Worm (Caenorhabditis elegans): ENCODE results near the gene zip-2.

Gene zip-2

ce11 chrIII:793595-793994 lies 39.2 kb upstream of the zip-2 start, which contains the start of gene snt-2 (continued):
- peak; percentile 52 for TF ChIP-seq F49E8.2 (tag; optimal IDR thresholded peaks at IDR 0.05; ENCODE audit: insufficient read depth)
- TF ChIP-seq ccch-3 (GFP tag; optimal IDR thresholded peaks at IDR 0.05) = no peak
- TF ChIP-seq snpc-1.3 (tag; optimal IDR thresholded peaks at IDR 0.05; ENCODE audit: insufficient read depth) = peak; percentile 69
- TF ChIP-seq ekl-4 (GFP tag; IDR thresholded peaks at IDR 0.05) = no peak
- no peak for TF ChIP-seq nhr-90 (tag; optimal IDR thresholded peaks at IDR 0.05)
- peak in 1 of 3 experiments; percentile 55 for TF ChIP-seq lin-35 (GFP tag; optimal IDR thresholded peaks at IDR 0.05)
- 0 out of 2 replicates have a peak, but pooled peaks have one; percentile 36 for TF ChIP-seq nfyb-1 (GFP tag; IDR thresholded peaks at IDR 0.05)
- no peak for TF ChIP-seq pha-4 (tag; optimal IDR thresholded peaks at IDR 0.05)
- no peak for TF ChIP-seq tbx-9 (tag; optimal IDR thresholded peaks at IDR 0.05; ENCODE audit: borderline replicate concordance)
- TF ChIP-seq K11D2.4 (GFP tag; IDR thresholded peaks at IDR 0.05) = no peak
- TF ChIP-seq Y56A3A.18 (GFP tag; IDR thresholded peaks at IDR 0.05) = no peak
- no peak for TF ChIP-seq mel-28 (tag; optimal IDR thresholded peaks at IDR 0.05; ENCODE audit: borderline replicate concordance)
- no peak for TF ChIP-seq rpc-1 (optimal IDR thresholded peaks at IDR 0.05)
- no peak for TF ChIP-seq rpc-1 (tag; optimal IDR thresholded peaks at IDR 0.05)
- TF ChIP-seq Y53G8AR.9 (GFP tag; conservative IDR thresholded peaks at IDR 0.05) = no peak
- no peak for TF ChIP-seq ztf-25 (GFP tag; IDR thresholded peaks at IDR 0.05)
- TF ChIP-seq ets-4 (GFP tag; optimal IDR thresholded peaks at IDR 0.05) = no peak
- TF ChIP-seq nhr-27 (tag; optimal IDR thresholded peaks at IDR 0.05) = no peak
- TF ChIP-seq T26A5.8 (tag; optimal IDR thresholded peaks at IDR 0.05) = no peak
- TF ChIP-seq mcd-1 (GFP tag; IDR thresholded peaks at IDR 0.05) = peak; percentile 80
- peak; percentile 48 for TF ChIP-seq efl-1 (GFP tag; optimal IDR thresholded peaks at IDR 0.05)
- TF ChIP-seq mxl-1 (tag; optimal IDR thresholded peaks at IDR 0.05) = no peak
- no peak for TF ChIP-seq F57C9.4 (tag; optimal IDR thresholded peaks at IDR 0.05)
- TF ChIP-seq rec-8 (tag; optimal IDR thresholded peaks at IDR 0.05) = no peak
- TF ChIP-seq lsy-27 (tag; optimal IDR thresholded peaks at IDR 0.05; ENCODE audit: borderline replicate concordance, insufficient read depth) = no peak
- peak; percentile 76 for TF ChIP-seq attf-5 (GFP tag; optimal IDR thresholded peaks at IDR 0.05)
- no peak for TF ChIP-seq ztf-26 (tag; optimal IDR thresholded peaks at IDR 0.05)
- no peak for TF ChIP-seq aptf-3 (GFP tag; IDR thresholded peaks at IDR 0.05)
- TF ChIP-seq ztf-18 (tag; optimal IDR thresholded peaks at IDR 0.05) = peak; percentile 36
- TF ChIP-seq snpc-1.1 (tag; optimal IDR thresholded peaks at IDR 0.05; ENCODE audit: insufficient read depth) = no peak
- peak; percentile 33 for TF ChIP-seq K12H6.12 (tag; optimal IDR thresholded peaks at IDR 0.05)
- peak; percentile 49 for TF ChIP-seq tbp1 (GFP tag; optimal IDR thresholded peaks at IDR 0.05)
- TF ChIP-seq atf-7 (tag; optimal IDR thresholded peaks at IDR 0.05) = no peak
- TF ChIP-seq T07F8.4 (tag; optimal IDR thresholded peaks at IDR 0.05) = no peak
- no peak for TF ChIP-seq B0019.2 (GFP tag; conservative IDR thresholded peaks at IDR 0.05)
- no peak for TF ChIP-seq gei-17 (GFP tag; optimal IDR thresholded peaks at IDR 0.05)
- no peak for TF ChIP-seq egl-18 (GFP tag; IDR thresholded peaks at IDR 0.05)
- TF ChIP-seq egrh-3 (GFP tag; IDR thresholded peaks at IDR 0.05) = 0 out of 2 replicates have a peak, but pooled peaks have one; percentile 17
- peak; percentile 20 for TF ChIP-seq dpl-1 (GFP tag; optimal IDR thresholded peaks at IDR 0.05)
- TF ChIP-seq xnd-1 (tag; optimal IDR thresholded peaks at IDR 0.05) = peak; percentile 23
- TF ChIP-seq unc-62 (GFP tag; optimal IDR thresholded peaks at IDR 0.05) = no peak
- TF ChIP-seq ztf-22 (GFP tag; optimal IDR thresholded peaks at IDR 0.05) = no peak
- TF ChIP-seq athp-1 (tag; optimal IDR thresholded peaks at IDR 0.05) = no peak
- TF ChIP-seq nhr-179 (tag; optimal IDR thresholded peaks at IDR 0.05) = no peak
- no peak for TF ChIP-seq nfya-1 (tag; optimal IDR thresholded peaks at IDR 0.05; ENCODE audit: borderline replicate concordance, insufficient read depth)
- no peak for TF ChIP-seq nfya-2 (GFP tag; IDR thresholded peaks at IDR 0.05)
- peak; percentile 35 for TF ChIP-seq tlf-1 (GFP tag; optimal IDR thresholded peaks at IDR 0.05)
- TF ChIP-seq ceh-27 (GFP tag; optimal IDR thresholded peaks at IDR 0.05) = peak; percentile 67
- no peak for TF ChIP-seq attf-6 (GFP tag; IDR thresholded peaks at IDR 0.05)

All from whole organism, young adult.